Fruit fly (Drosophila melanogaster) whole organism, prepupa: ENCODE measurements around the gene Cyt-c1L.

Experiments
- CG32006 ChIP-seq: fragments of 200-800 bp; sonication (Bioruptor generic); optimal IDR thresholded peaks from 3 replicates; lab custom pipeline; 2017; ENCODE audit warnings: missing biosample characterization, mild to moderate bottlenecking, missing genetic modification characterization
- topi ChIP-seq: fragments of 200-800 bp; sonication (Bioruptor generic); optimal IDR thresholded peaks from 3 replicates; lab custom pipeline; 2016; ENCODE audit warnings: missing biosample characterization, missing genetic modification characterization

dm6 chr3R:29214982-29215533 is 11.1 kb upstream of the Cyt-c1L start:
- TF ChIP-seq CG32006 (GFP tag; lab: Kevin White, UChicago) (peak; percentile 51), topi (GFP tag; lab: Kevin White, UChicago) (peak; percentile 25)
